Worm (Caenorhabditis elegans): ENCODE results near the gene aagr-4.

The aagr-4 gene

DNA sequence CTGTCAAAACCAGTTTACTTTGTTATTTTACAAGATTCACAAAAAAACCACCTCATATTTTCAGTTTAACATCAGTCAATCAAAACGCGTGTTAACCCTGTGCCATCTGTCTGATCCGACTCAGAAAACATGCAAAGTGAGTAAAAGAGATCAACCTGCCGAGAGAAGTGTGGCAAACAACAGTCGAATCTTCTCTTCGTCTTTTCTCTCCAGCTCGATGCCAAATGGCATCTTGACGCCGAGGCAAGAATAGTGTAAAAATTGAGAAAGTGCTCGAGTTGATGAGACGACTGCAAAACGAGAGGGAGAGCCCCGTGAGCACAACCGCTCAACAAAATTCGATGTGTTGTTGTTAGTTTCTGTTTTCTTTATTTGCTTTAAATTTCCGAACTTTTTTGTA, 32.5 kb downstream of the aagr-4 start, which contains the start of gene B0310.1:
B0310.1 (plus strand) TSS at position 310 of the 400 bp plus-strand sequence.
- peak; percentile 51 for TF ChIP-seq nhr-129 (tag; optimal IDR thresholded peaks at IDR 0.05)
- TF ChIP-seq ceh-16 (tag; optimal IDR thresholded peaks at IDR 0.05): no peak

DNA sequence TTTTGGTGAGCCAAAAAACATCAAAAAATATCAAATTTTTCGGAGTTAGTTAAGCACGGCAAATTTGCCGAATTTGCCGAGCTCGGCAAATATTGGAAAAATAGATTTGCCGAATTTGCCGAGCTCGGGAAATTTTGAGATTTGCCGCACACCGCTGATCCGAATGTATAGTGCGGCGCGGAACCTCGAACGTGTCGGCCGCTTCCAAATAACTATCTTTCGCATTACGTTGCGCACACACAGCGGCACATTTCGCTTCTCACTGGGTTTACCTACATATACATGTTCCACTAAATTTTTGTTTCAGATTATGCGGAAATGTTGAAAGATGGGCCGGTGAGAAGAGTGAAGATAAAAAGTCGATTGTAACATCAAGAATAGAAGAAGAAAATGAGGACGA, 36.3 kb downstream of the aagr-4 start:
- TF ChIP-seq ztf-1 (GFP tag; conservative IDR thresholded peaks at IDR 0.05) (no peak), gmeb-1 (tag; optimal IDR thresholded peaks at IDR 0.05) (no peak), crh-2 (tag; optimal IDR thresholded peaks at IDR 0.05) (no peak)

DNA sequence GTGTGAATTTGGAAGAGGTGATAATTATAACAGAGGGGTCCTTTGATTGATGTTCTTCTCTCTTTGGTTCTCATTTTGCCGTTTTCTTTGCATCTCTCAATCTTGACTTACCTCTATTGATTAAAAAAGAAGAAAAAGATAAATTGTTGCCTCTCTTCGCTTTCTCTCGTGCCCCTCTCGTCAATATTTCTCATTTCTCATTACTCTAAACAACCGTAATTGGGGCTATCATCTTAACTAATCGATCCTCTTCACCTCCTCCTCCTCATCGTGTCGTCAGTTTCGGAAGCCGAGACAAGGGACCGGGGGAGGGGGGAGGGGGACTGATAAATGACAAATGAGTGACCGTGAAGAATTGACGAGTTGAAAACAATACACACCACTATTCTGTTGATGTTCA, 38.2 kb downstream of the aagr-4 start:
- TF ChIP-seq mab-5 (tag; optimal IDR thresholded peaks at IDR 0.05) (no peak), skn-1 (tag; optimal IDR thresholded peaks at IDR 0.05) (no peak), nhr-21 (tag; optimal IDR thresholded peaks at IDR 0.05) (peak; percentile 13), gmeb-1 (tag; optimal IDR thresholded peaks at IDR 0.05) (peak; percentile 11), lsy-2 (tag; optimal IDR thresholded peaks at IDR 0.05) (peak in 1 of 2 experiments; percentile 30), sma-3 (GFP tag; optimal IDR thresholded peaks at IDR 0.05) (peak; percentile 27), nhr-25 (tag; optimal IDR thresholded peaks at IDR 0.05) (peak; percentile 60), blmp-1 (tag; optimal IDR thresholded peaks at IDR 0.05; ENCODE audit: insufficient read depth) (peak; percentile 7), crh-2 (tag; optimal IDR thresholded peaks at IDR 0.05) (no peak), ztf-11 (tag; optimal IDR thresholded peaks at IDR 0.05) (no peak), sma-9 (GFP tag; optimal IDR thresholded peaks at IDR 0.05) (peak; percentile 16), sma-9 (tag; optimal IDR thresholded peaks at IDR 0.05) (no peak)

DNA sequence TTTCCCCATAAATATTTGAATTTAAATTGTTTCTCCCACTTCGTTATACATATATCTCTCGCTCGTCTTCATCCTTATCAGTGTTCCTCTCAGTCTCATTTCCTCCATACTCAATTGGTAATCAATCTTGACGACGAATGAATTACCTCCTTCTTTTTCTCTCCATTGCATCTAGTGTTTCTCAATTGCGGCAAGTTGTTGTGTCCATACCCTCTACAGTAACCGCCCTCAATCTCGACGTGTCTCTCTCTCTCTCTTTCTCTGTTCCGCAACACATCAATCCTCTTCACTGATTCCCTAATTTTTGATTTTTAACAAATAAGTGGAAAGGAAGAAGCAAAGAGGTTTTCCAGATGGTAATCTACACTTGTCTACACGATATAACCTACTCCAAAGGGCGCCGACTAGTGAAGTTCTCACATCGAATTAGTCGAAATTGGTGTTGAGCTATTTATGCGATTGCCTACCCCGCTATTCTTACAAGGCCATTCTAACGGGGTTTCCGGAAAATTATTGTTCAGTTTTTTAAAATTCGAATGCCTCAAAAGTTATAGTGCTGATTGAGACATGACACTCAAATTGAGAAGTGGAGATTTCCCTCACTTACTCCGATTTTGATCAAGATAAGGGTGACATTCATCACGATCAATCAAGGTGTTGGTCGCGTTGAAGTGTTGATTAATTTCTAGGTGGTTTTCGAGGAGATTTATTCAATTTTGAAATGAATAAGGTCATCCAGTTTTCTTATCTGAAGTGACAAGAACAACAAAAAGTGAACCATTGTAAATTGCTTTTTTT, 43.8 kb downstream of the aagr-4 start:
- TF ChIP-seq unc-62 (GFP tag; optimal IDR thresholded peaks at IDR 0.05) (no peak), ceh-16 (tag; optimal IDR thresholded peaks at IDR 0.05) (peak; percentile 79), ztf-11 (tag; optimal IDR thresholded peaks at IDR 0.05) (no peak), ceh-82 (tag; optimal IDR thresholded peaks at IDR 0.05) (no peak), unc-55 (GFP tag; optimal IDR thresholded peaks at IDR 0.05) (no peak), elt-3 (tag; optimal IDR thresholded peaks at IDR 0.05) (no peak), nhr-25 (tag; optimal IDR thresholded peaks at IDR 0.05) (peak; percentile 19), peb-1 (tag; optimal IDR thresholded peaks at IDR 0.05) (no peak), nhr-21 (tag; optimal IDR thresholded peaks at IDR 0.05) (peak; percentile 52), crh-2 (tag; optimal IDR thresholded peaks at IDR 0.05) (no peak), blmp-1 (tag; optimal IDR thresholded peaks at IDR 0.05; ENCODE audit: insufficient read depth) (no peak), nhr-11 (tag; optimal IDR thresholded peaks at IDR 0.05) (no peak), nhr-23 (tag; optimal IDR thresholded peaks at IDR 0.05) (no peak), nhr-129 (tag; optimal IDR thresholded peaks at IDR 0.05) (no peak), mab-5 (tag; optimal IDR thresholded peaks at IDR 0.05) (no peak), Y55F3AM.14 (GFP tag; optimal IDR thresholded peaks at IDR 0.05) (no peak), R02D3.7 (tag; optimal IDR thresholded peaks at IDR 0.05) (no peak), ama-1 (optimal IDR thresholded peaks at IDR 0.05) (no peak), elt-1 (tag; optimal IDR thresholded peaks at IDR 0.05) (no peak), nhr-6 (tag; optimal IDR thresholded peaks at IDR 0.05) (no peak), aly-2 (tag; optimal IDR thresholded peaks at IDR 0.05) (no peak), lin-11 (tag; optimal IDR thresholded peaks at IDR 0.05) (no peak), sma-3 (GFP tag; optimal IDR thresholded peaks at IDR 0.05) (peak; percentile 38), ZK546.5 (tag; optimal IDR thresholded peaks at IDR 0.05) (no peak), fos-1 (tag; optimal IDR thresholded peaks at IDR 0.05) (no peak), sma-9 (GFP tag; optimal IDR thresholded peaks at IDR 0.05) (peak; percentile 34), sma-9 (tag; optimal IDR thresholded peaks at IDR 0.05) (no peak), alr-1 (tag; optimal IDR thresholded peaks at IDR 0.05) (no peak), mbf-1 (tag; optimal IDR thresholded peaks at IDR 0.05) (no peak), lin-13 (GFP tag; optimal IDR thresholded peaks at IDR 0.05) (no peak), snpc-4 (tag; optimal IDR thresholded peaks at IDR 0.05) (no peak), lsy-2 (tag; optimal IDR thresholded peaks at IDR 0.05) (peak in 1 of 2 experiments; percentile 55), sem-4 (tag; optimal IDR thresholded peaks at IDR 0.05) (no peak)
